Fruit fly (Drosophila melanogaster) whole organism, embryonic: Measurements from ENCODE around the gene CG13258.

ENCODE experiments used
- Asciz ChIP-seq: fragments of 200-800 bp; sonication (Bioruptor generic); optimal IDR thresholded peaks from 2 replicates; lab custom pipeline; 2017; ENCODE audit warnings: missing biosample characterization, mild to moderate bottlenecking, missing genetic modification characterization, missing genetic modification reagents
- Bgb ChIP-seq: fragments of 200-800 bp; sonication (Bioruptor generic); IDR thresholded peaks from 2 replicates; pipeline ENCODE4 v1.3.6; 2022; ENCODE audit warnings: missing biosample characterization, missing genetic modification characterization; ENCODE audit not compliant: partially characterized antibody
- CG10267 ChIP-seq: fragments of 200-800 bp; sonication (Bioruptor generic); optimal IDR thresholded peaks from 2 replicates; lab custom pipeline; 2018; ENCODE audit warnings: missing biosample characterization, mild to moderate bottlenecking, missing genetic modification characterization, moderate library complexity
- CG12391 ChIP-seq: fragments of 200-800 bp; sonication (Bioruptor generic); optimal IDR thresholded peaks from 3 replicates; lab custom pipeline; 2018; ENCODE audit warnings: missing biosample characterization, mild to moderate bottlenecking, missing genetic modification characterization, moderate library complexity
- CG1529 ChIP-seq: fragments of 200-800 bp; sonication (Bioruptor generic); optimal IDR thresholded peaks from 3 replicates; lab custom pipeline; 2018; ENCODE audit warnings: missing biosample characterization, missing genetic modification characterization
- CG17359 ChIP-seq: fragments of 200-800 bp; sonication (Bioruptor generic); optimal IDR thresholded peaks from 3 replicates; lab custom pipeline; 2018; ENCODE audit warnings: missing biosample characterization, mild to moderate bottlenecking, missing genetic modification characterization, moderate library complexity
- CG17568 ChIP-seq: fragments of 200-800 bp; sonication (Bioruptor generic); optimal IDR thresholded peaks from 2 replicates; lab custom pipeline; 2018; ENCODE audit warnings: missing biosample characterization, mild to moderate bottlenecking, missing genetic modification characterization, moderate library complexity
- CG32532 ChIP-seq: fragments of 200-800 bp; sonication (Bioruptor generic); IDR thresholded peaks from 2 replicates; pipeline ENCODE4 v1.3.6; 2022; ENCODE audit warnings: missing biosample characterization, missing genetic modification characterization
- CG34422 ChIP-seq: fragments of 200-800 bp; sonication (Bioruptor generic); IDR thresholded peaks from 3 replicates; pipeline ENCODE4 v1.3.6; 2022; ENCODE audit warnings: missing biosample characterization, missing genetic modification characterization
- CG42726 ChIP-seq: fragments of 200-800 bp; sonication (Bioruptor generic); IDR thresholded peaks from 2 replicates; pipeline ENCODE4 v1.3.6; 2022; ENCODE audit warnings: missing biosample characterization, missing genetic modification characterization; ENCODE audit not compliant: partially characterized antibody
- CG5245 ChIP-seq: fragments of 200-800 bp; sonication (Bioruptor generic); optimal IDR thresholded peaks from 3 replicates; lab custom pipeline; 2016; ENCODE audit warnings: missing biosample characterization, missing genetic modification characterization
- CG6689 ChIP-seq: fragments of 200-800 bp; sonication (Bioruptor generic); IDR thresholded peaks from 2 replicates; pipeline ENCODE4 v1.3.6; 2022; ENCODE audit warnings: missing biosample characterization, missing genetic modification characterization
- CG6854 ChIP-seq: fragments of 200-800 bp; sonication (Bioruptor generic); optimal IDR thresholded peaks from 3 replicates; lab custom pipeline; 2017; ENCODE audit warnings: missing biosample characterization, mild to moderate bottlenecking, missing genetic modification characterization
- CG7357 ChIP-seq: fragments of 200-800 bp; sonication (Bioruptor generic); IDR thresholded peaks from 3 replicates; pipeline ENCODE4 v1.3.6; 2022; ENCODE audit warnings: missing biosample characterization, missing genetic modification characterization
- CG8089 ChIP-seq: fragments of 200-800 bp; sonication (Bioruptor generic); optimal IDR thresholded peaks from 3 replicates; lab custom pipeline; 2016; ENCODE audit warnings: missing biosample characterization, missing genetic modification characterization
- CG8359 ChIP-seq: fragments of 200-800 bp; sonication (Bioruptor generic); optimal IDR thresholded peaks from 2 replicates; lab custom pipeline; 2017; ENCODE audit warnings: missing biosample characterization, mild to moderate bottlenecking, missing genetic modification characterization, borderline replicate concordance
- CG9215 ChIP-seq: fragments of 200-800 bp; sonication (Bioruptor generic); IDR thresholded peaks from 2 replicates; pipeline ENCODE4 v1.3.6; 2022; ENCODE audit warnings: missing biosample characterization, missing genetic modification characterization
- Chrac-16 ChIP-seq: fragments of 200-800 bp; sonication (Bioruptor generic); optimal IDR thresholded peaks from 3 replicates; lab custom pipeline; 2016; ENCODE audit warnings: missing biosample characterization, missing genetic modification characterization
- Deaf1 ChIP-seq: fragments of 200-800 bp; optimal IDR thresholded peaks from 3 replicates; lab custom pipeline; 2019; ENCODE audit warnings: missing biosample characterization, mild to moderate bottlenecking, missing genetic modification characterization, moderate library complexity
- Dip2 ChIP-seq: fragments of 200-800 bp; sonication (Bioruptor generic); IDR thresholded peaks from 2 replicates; pipeline ENCODE4 v1.3.6; 2022; ENCODE audit warnings: missing biosample characterization, missing genetic modification characterization
- E2f1 ChIP-seq: fragments of 200-800 bp; sonication (Bioruptor generic); IDR thresholded peaks from 2 replicates; pipeline ENCODE4 v1.3.6; 2022; ENCODE audit warnings: missing biosample characterization, missing genetic modification characterization
- E2f2 ChIP-seq: fragments of 200-800 bp; sonication (Bioruptor generic); IDR thresholded peaks from 2 replicates; pipeline ENCODE4 v1.3.6; 2022; ENCODE audit warnings: missing biosample characterization, missing genetic modification characterization
- HmgZ ChIP-seq: fragments of 200-800 bp; sonication (Bioruptor generic); optimal IDR thresholded peaks from 2 replicates; lab custom pipeline; 2018; ENCODE audit warnings: missing biosample characterization, mild to moderate bottlenecking, missing genetic modification characterization
- MBD-R2 ChIP-seq: fragments of 200-800 bp; sonication (Bioruptor generic); IDR thresholded peaks from 2 replicates; pipeline ENCODE4 v1.3.6; 2022; ENCODE audit warnings: missing biosample characterization, missing genetic modification characterization
- Med ChIP-seq: fragments of 200-800 bp; sonication (Bioruptor generic); peaks from one replicate; lab custom pipeline; 2016; ENCODE audit warnings: missing biosample characterization, missing genetic modification characterization, mild to moderate bottlenecking, inconsistent platforms, moderate library complexity
- Neu2 ChIP-seq: fragments of 200-800 bp; sonication (Bioruptor generic); optimal IDR thresholded peaks from 3 replicates; lab custom pipeline; 2016; ENCODE audit warnings: missing biosample characterization, missing genetic modification characterization, borderline replicate concordance
- PHDP ChIP-seq: fragments of 200-800 bp; sonication (Bioruptor generic); optimal IDR thresholded peaks from 3 replicates; lab custom pipeline; 2018; ENCODE audit warnings: missing biosample characterization, mild to moderate bottlenecking, missing genetic modification characterization, moderate library complexity
- Rx ChIP-seq: fragments of 200-800 bp; sonication (Bioruptor generic); IDR thresholded peaks from 2 replicates; pipeline ENCODE4 v1.3.6; 2022; ENCODE audit warnings: missing biosample characterization, missing genetic modification characterization
- Spps ChIP-seq: fragments of 200-800 bp; sonication (Bioruptor generic); optimal IDR thresholded peaks from 2 replicates; lab custom pipeline; 2018; ENCODE audit warnings: missing biosample characterization, mild to moderate bottlenecking, missing genetic modification characterization
- Stat92E ChIP-seq, 3 experiments: fragments of >200 bp in 2 of 3; fragments of 200-800 bp in 1 of 3; sonication (Bioruptor generic) in 1 of 3; optimal IDR thresholded peaks; 2 replicates each; lab custom pipeline; 2017 to 2019; ENCODE audit warnings: missing biosample characterization in 3 of 3, missing genetic modification characterization in 3 of 3, mild to moderate bottlenecking in 1 of 3, moderate library complexity in 1 of 3
- TFAM ChIP-seq: fragments of 200-800 bp; sonication (Bioruptor generic); optimal IDR thresholded peaks from 2 replicates; lab custom pipeline; 2017; ENCODE audit warnings: missing biosample characterization, missing genetic modification characterization, inconsistent platforms
- Vsx1 ChIP-seq: fragments of 200-800 bp; sonication (Bioruptor generic); optimal IDR thresholded peaks from 2 replicates; lab custom pipeline; 2017; ENCODE audit warnings: missing biosample characterization, mild to moderate bottlenecking, missing genetic modification characterization, missing genetic modification reagents
- al ChIP-seq: fragments of 200-800 bp; sonication (Bioruptor generic); IDR thresholded peaks from 2 replicates; pipeline ENCODE4 v1.3.6; 2022; ENCODE audit warnings: missing biosample characterization, missing genetic modification characterization
- ato ChIP-seq: fragments of 200-800 bp; sonication (Bioruptor generic); IDR thresholded peaks from 2 replicates; pipeline ENCODE4 v1.3.6; 2022; ENCODE audit warnings: missing biosample characterization, missing genetic modification characterization; ENCODE audit not compliant: partially characterized antibody
- bowl ChIP-seq: fragments of 200-800 bp; sonication (Bioruptor generic); IDR thresholded peaks from 2 replicates; pipeline ENCODE4 v1.3.6; 2022; ENCODE audit warnings: missing biosample characterization, missing genetic modification characterization
- br ChIP-seq: fragments of >200 bp; optimal IDR thresholded peaks from 2 replicates; lab custom pipeline; 2017
- dmrt99B ChIP-seq: fragments of 200-800 bp; sonication (Bioruptor generic); optimal IDR thresholded peaks from 2 replicates; lab custom pipeline; 2018; ENCODE audit warnings: missing biosample characterization, mild to moderate bottlenecking, missing genetic modification characterization, moderate library complexity
- emc ChIP-seq: fragments of 200-800 bp; sonication (Bioruptor generic); optimal IDR thresholded peaks from 2 replicates; lab custom pipeline; 2016; ENCODE audit warnings: missing biosample characterization, missing genetic modification characterization
- en ChIP-seq: fragments of 200-800 bp; sonication (Bioruptor generic); optimal IDR thresholded peaks from 2 replicates; lab custom pipeline; 2016; ENCODE audit warnings: missing biosample characterization, missing genetic modification characterization
- gt ChIP-seq: fragments of 200-800 bp; sonication (Bioruptor generic); IDR thresholded peaks from 2 replicates; pipeline ENCODE4 v1.3.6; 2022; ENCODE audit warnings: missing biosample characterization, missing genetic modification characterization
- lbe ChIP-seq: fragments of 200-800 bp; sonication (Bioruptor generic); optimal IDR thresholded peaks from 2 replicates; lab custom pipeline; 2016; ENCODE audit warnings: missing biosample characterization, mild to moderate bottlenecking, missing genetic modification characterization
- mam ChIP-seq: fragments of 200-800 bp; sonication (Bioruptor generic); optimal IDR thresholded peaks from 3 replicates; lab custom pipeline; 2016; ENCODE audit warnings: missing biosample characterization, missing genetic modification characterization
- mirr ChIP-seq: fragments of 200-800 bp; sonication (Bioruptor generic); optimal IDR thresholded peaks from 3 replicates; lab custom pipeline; 2018; ENCODE audit warnings: missing biosample characterization, mild to moderate bottlenecking, missing genetic modification characterization
- nau ChIP-seq: fragments of 200-800 bp; sonication (Bioruptor generic); optimal IDR thresholded peaks from 3 replicates; lab custom pipeline; 2017; ENCODE audit warnings: missing biosample characterization, mild to moderate bottlenecking, missing genetic modification characterization, missing genetic modification reagents
- row ChIP-seq: fragments of 200-800 bp; sonication (Bioruptor generic); IDR thresholded peaks from 3 replicates; pipeline ENCODE4 v1.3.6; 2022; ENCODE audit warnings: missing biosample characterization, missing genetic modification characterization
- run ChIP-seq: fragments of 200-800 bp; sonication (Bioruptor generic); optimal IDR thresholded peaks from 3 replicates; lab custom pipeline; 2018; ENCODE audit warnings: missing biosample characterization, mild to moderate bottlenecking, missing genetic modification characterization
- stc ChIP-seq: fragments of 200-800 bp; sonication (Bioruptor generic); IDR thresholded peaks from 2 replicates; pipeline ENCODE4 v1.3.6; 2022; ENCODE audit warnings: missing biosample characterization, missing genetic modification characterization
- trem ChIP-seq: fragments of 200-800 bp; optimal IDR thresholded peaks from 3 replicates; lab custom pipeline; 2019; ENCODE audit warnings: missing biosample characterization, mild to moderate bottlenecking, missing genetic modification characterization, moderate library complexity
- yki ChIP-seq: fragments of >200 bp; optimal IDR thresholded peaks from 3 replicates; lab custom pipeline; 2018
- zen2 ChIP-seq: fragments of 200-800 bp; sonication (Bioruptor generic); IDR thresholded peaks from 3 replicates; pipeline ENCODE4 v1.3.6; 2022; ENCODE audit warnings: missing biosample characterization, missing genetic modification characterization; ENCODE audit not compliant: partially characterized antibody

CG13258 gene

DNA sequence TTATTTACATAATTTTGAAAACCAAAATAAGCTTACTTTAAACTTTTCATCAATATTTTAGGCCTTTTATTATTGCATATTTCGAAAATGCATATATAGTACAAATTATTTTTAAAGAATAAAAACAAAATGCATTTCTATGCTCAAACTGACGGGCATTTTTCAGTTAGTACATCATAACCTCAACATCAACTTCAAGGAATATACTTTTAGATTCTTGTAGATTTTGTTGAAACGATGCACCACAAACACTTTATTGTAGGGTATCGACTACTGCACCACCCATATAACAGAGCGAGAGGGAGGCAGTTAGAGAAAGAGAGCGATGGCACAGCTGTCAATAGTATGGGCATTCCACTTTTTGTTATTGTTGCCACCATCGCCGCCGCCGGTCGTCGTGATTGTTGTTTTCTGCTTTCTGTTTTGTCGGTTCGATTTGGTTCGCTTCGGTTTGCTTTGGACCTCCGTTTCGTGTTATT is 13.0 kb downstream of the CG13258 start (continued):
- TF ChIP-seq CG6854 (peak; percentile 52), CG9215 (peak; percentile 39; the same call in 1 of the 2 replicates), Stat92E (GFP tag; optimal IDR thresholded peaks at IDR 0.05; lab: Kevin White, UChicago) (no peak), CG8089 (GFP tag; lab: Kevin White, UChicago) (peak; percentile 81), CG5245 (GFP tag; lab: Kevin White, UChicago) (peak; percentile 76), run (tag; lab: Kevin White, UChicago) (peak; percentile 91), zen2 (GFP tag; lab: Robert Waterston, UW) (no peak), dmrt99B (tag; lab: Kevin White, UChicago) (peak; percentile 98), Vsx1 (GFP tag; lab: Kevin White, UChicago) (peak; percentile 85), Asciz (GFP tag; lab: Kevin White, UChicago) (peak; percentile 96), CG32532 (GFP tag; lab: Robert Waterston, UW) (peak; percentile 51; the same call in 1 of the 2 replicates), ato (GFP tag; lab: Robert Waterston, UW) (no peak), trem (tag; lab: Kevin White, UChicago) (peak; percentile 88), CG42726 (GFP tag; lab: Robert Waterston, UW) (no peak), bowl (GFP tag; lab: Robert Waterston, UW) (peak; percentile 56; the same call in 1 of the 2 replicates), Rx (GFP tag; lab: Robert Waterston, UW) (peak; percentile 56), CG8359 (GFP tag; lab: Kevin White, UChicago) (peak; percentile 83), Med (GFP tag; lab: Kevin White, UChicago) (peak; percentile 95), stc (GFP tag; lab: Robert Waterston, UW) (peak; percentile 86), gt (GFP tag; lab: Robert Waterston, UW) (0 out of 2 replicates have a peak, but pooled peaks have one; percentile 46), TFAM (GFP tag; lab: Kevin White, UChicago) (peak; percentile 42), Neu2 (no peak), lbe (GFP tag; lab: Kevin White, UChicago) (peak; percentile 27), Dip2 (GFP tag; lab: Robert Waterston, UW) (peak; percentile 27; the same call in 1 of the 2 replicates), CG10267 (peak; percentile 89), MBD-R2 (no peak), row (peak; percentile 85), al (no peak), nau (GFP tag; lab: Kevin White, UChicago) (peak; percentile 93), CG12391 (tag; lab: Kevin White, UChicago) (peak; percentile 96), Bgb (GFP tag; lab: Robert Waterston, UW) (no peak), en (GFP tag; lab: Kevin White, UChicago) (peak; percentile 75), emc (GFP tag; lab: Kevin White, UChicago) (peak; percentile 45), mirr (GFP tag; lab: Kevin White, UChicago) (no peak), E2f1 (GFP tag; lab: Robert Waterston, UW) (peak; percentile 59), CG34422 (GFP tag; lab: Robert Waterston, UW) (peak; percentile 76; the same call in 2 of the 3 replicates), CG6689 (GFP tag; lab: Robert Waterston, UW) (peak; percentile 84), mam (GFP tag; lab: Kevin White, UChicago) (peak; percentile 80), Chrac-16 (GFP tag; lab: Kevin White, UChicago) (peak; percentile 85), CG17359 (tag; lab: Kevin White, UChicago) (peak; percentile 95), CG7357 (GFP tag; lab: Robert Waterston, UW) (peak; percentile 70; the same call in 2 of the 3 replicates), PHDP (tag; lab: Kevin White, UChicago) (peak; percentile 94), CG1529 (peak; percentile 92), HmgZ (tag; lab: Kevin White, UChicago) (peak; percentile 73), Deaf1 (tag; lab: Kevin White, UChicago) (peak; percentile 65), CG17568 (GFP tag; lab: Kevin White, UChicago) (peak; percentile 79), E2f2 (GFP tag; lab: Robert Waterston, UW) (peak; percentile 58; the same call in 1 of the 2 replicates), Spps (peak; percentile 78), br (lab: Kevin White, UChicago) (no peak), yki (lab: Kevin White, UChicago) (no peak)
